Comparison of ENCODE assay signal across 1 fruit fly cellular context in the genomic region with DNA sequence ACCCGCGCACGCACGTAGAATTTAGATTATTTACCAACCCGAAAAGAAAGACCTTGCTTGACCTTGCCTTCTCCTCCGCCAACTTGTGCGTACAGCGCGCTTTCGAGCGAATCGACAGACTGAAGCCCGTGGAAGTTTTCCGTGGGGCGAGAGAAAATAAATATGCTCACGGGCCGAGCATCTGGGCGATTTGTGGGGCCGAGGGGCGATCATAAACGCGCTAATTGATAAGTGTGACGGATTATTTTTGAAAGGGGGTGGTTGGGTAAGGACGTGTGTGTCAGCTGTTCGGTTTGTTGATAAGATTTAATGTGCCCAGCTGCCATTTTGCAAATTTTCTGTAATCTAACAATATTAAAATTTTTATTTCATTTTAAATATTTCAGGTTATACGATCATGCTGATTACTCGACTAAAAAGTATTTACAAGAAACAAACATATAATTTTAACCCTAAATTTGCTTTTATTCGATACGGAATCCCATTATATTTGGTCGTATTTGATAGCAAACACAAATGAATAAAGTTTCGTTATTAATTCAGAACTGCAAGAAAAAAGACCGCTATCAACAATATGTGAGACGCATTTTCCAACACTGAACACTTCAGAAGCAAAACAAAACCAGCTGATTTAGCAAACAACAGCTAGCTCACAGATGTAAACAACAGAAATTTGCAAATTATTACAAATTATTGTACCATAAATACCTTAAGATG.
TF ChIP-seq lines count a peak whose summit lies in the region.

A gene (minus strand): TSS at position 386 of the 717 bp plus-strand sequence.
A gene (plus strand): TSS at position 648 of the 717 bp plus-strand sequence.

TF ChIP-seq in whole organism, embryonic, 481 proteins besides CTCF, POLR2A, EP300 and RAD21 (continued from another document):
- TF ChIP-seq HLH4C (GFP tag; IDR thresholded peaks at IDR 0.05; lab: Robert Waterston, UW; ENCODE audit: partially characterized antibody) (no peak), CG16779 (GFP tag; IDR thresholded peaks at IDR 0.05; lab: Robert Waterston, UW) (no peak; the same call in 1 of the 2 replicates), CG30020 (tag; optimal IDR thresholded peaks at IDR 0.05; lab: Kevin White, UChicago) (peak; percentile 60), ato (GFP tag; IDR thresholded peaks at IDR 0.05; lab: Robert Waterston, UW; ENCODE audit: partially characterized antibody) (no peak), ro (GFP tag; IDR thresholded peaks at IDR 0.05; lab: Robert Waterston, UW) (no peak), CG18476 (GFP tag; optimal IDR thresholded peaks at IDR 0.05; lab: Kevin White, UChicago) (peak; percentile 62), CG15011 (GFP tag; optimal IDR thresholded peaks at IDR 0.05; lab: Kevin White, UChicago) (peak; percentile 2), CG8089 (GFP tag; optimal IDR thresholded peaks at IDR 0.05; lab: Kevin White, UChicago) (no peak), danr (GFP tag; IDR thresholded peaks at IDR 0.05; lab: Robert Waterston, UW) (0 out of 2 replicates have a peak, but pooled peaks have one; percentile 20), CG4282 (GFP tag; optimal IDR thresholded peaks at IDR 0.05; lab: Kevin White, UChicago) (no peak), CG3281 (GFP tag; optimal IDR thresholded peaks at IDR 0.05; lab: Kevin White, UChicago) (peak; percentile 57), CG42726 (GFP tag; IDR thresholded peaks at IDR 0.05; lab: Robert Waterston, UW; ENCODE audit: partially characterized antibody) (no peak), disco-r (GFP tag; optimal IDR thresholded peaks at IDR 0.05; lab: Kevin White, UChicago) (peak; percentile 34), CG10959 (GFP tag; IDR thresholded peaks at IDR 0.05; lab: Robert Waterston, UW) (no peak), pzg (GFP tag; optimal IDR thresholded peaks at IDR 0.05; lab: Kevin White, UChicago) (peak; percentile 52), CG1792 (GFP tag; optimal IDR thresholded peaks at IDR 0.05; lab: Kevin White, UChicago) (peak; percentile 5), CG13775 (GFP tag; optimal IDR thresholded peaks at IDR 0.05; lab: Kevin White, UChicago) (peak; percentile 63), gce (GFP tag; IDR thresholded peaks at IDR 0.05; lab: Robert Waterston, UW) (no peak), CG9932 (GFP tag; IDR thresholded peaks at IDR 0.05; lab: Robert Waterston, UW) (peak; percentile 67), gcm2 (GFP tag; optimal IDR thresholded peaks at IDR 0.05; lab: Kevin White, UChicago) (no peak), Bdp1 (GFP tag; optimal IDR thresholded peaks at IDR 0.05; lab: Kevin White, UChicago) (peak; percentile 46), D19A (tag; optimal IDR thresholded peaks at IDR 0.05; lab: Kevin White, UChicago) (peak; percentile 57), CG1832 (GFP tag; optimal IDR thresholded peaks at IDR 0.05; lab: Kevin White, UChicago) (no peak), Ptx1 (GFP tag; IDR thresholded peaks at IDR 0.05; lab: Robert Waterston, UW) (peak; percentile 60), Gug (GFP tag; IDR thresholded peaks at IDR 0.05; lab: Robert Waterston, UW) (no peak), CG6689 (GFP tag; IDR thresholded peaks at IDR 0.05; lab: Robert Waterston, UW) (no peak; the same call in 1 of the 2 replicates), MESR4 (GFP tag; optimal IDR thresholded peaks at IDR 0.05; lab: Kevin White, UChicago) (peak; percentile 54), kni (GFP tag; optimal IDR thresholded peaks at IDR 0.05; lab: Kevin White, UChicago) (no peak), Fer1 (GFP tag; optimal IDR thresholded peaks at IDR 0.05; lab: Kevin White, UChicago) (peak; percentile 64), E2f2 (GFP tag; IDR thresholded peaks at IDR 0.05; lab: Robert Waterston, UW) (0 out of 2 replicates have a peak, but pooled peaks have one; percentile 28), Vsx1 (GFP tag; optimal IDR thresholded peaks at IDR 0.05; lab: Kevin White, UChicago) (peak; percentile 72), Tbp (GFP tag; optimal IDR thresholded peaks at IDR 0.05; lab: Kevin White, UChicago) (no peak), Doc3 (GFP tag; IDR thresholded peaks at IDR 0.05; lab: Robert Waterston, UW; ENCODE audit: partially characterized antibody) (no peak), vfl (GFP tag; optimal IDR thresholded peaks at IDR 0.05; lab: Kevin White, UChicago) (no peak), Hmx (GFP tag; optimal IDR thresholded peaks at IDR 0.05; lab: Kevin White, UChicago) (peak; percentile 61), CG13624 (GFP tag; optimal IDR thresholded peaks at IDR 0.05; lab: Kevin White, UChicago) (no peak), CG15514 (GFP tag; optimal IDR thresholded peaks at IDR 0.05; lab: Kevin White, UChicago) (peak; percentile 65), Rx (GFP tag; IDR thresholded peaks at IDR 0.05; lab: Robert Waterston, UW) (no peak), Hey (tag; optimal IDR thresholded peaks at IDR 0.05; lab: Kevin White, UChicago) (peak; percentile 46), Oli (tag; optimal IDR thresholded peaks at IDR 0.05; lab: Kevin White, UChicago) (peak; percentile 53), CG6175 (GFP tag; IDR thresholded peaks at IDR 0.05; lab: Robert Waterston, UW) (no peak), row (GFP tag; IDR thresholded peaks at IDR 0.05; lab: Robert Waterston, UW) (peak; percentile 77), corto (GFP tag; optimal IDR thresholded peaks at IDR 0.05; lab: Kevin White, UChicago) (no peak), CG34376 (GFP tag; optimal IDR thresholded peaks at IDR 0.05; lab: Kevin White, UChicago) (peak; percentile 91), bsh (GFP tag; optimal IDR thresholded peaks at IDR 0.05; lab: Kevin White, UChicago) (peak in 1 of 2 experiments; percentile 41), CG2129 (GFP tag; IDR thresholded peaks at IDR 0.05; lab: Robert Waterston, UW; ENCODE audit: partially characterized antibody) (no peak), CG17328 (GFP tag; IDR thresholded peaks at IDR 0.05; lab: Robert Waterston, UW) (no peak), Atf-2 (GFP tag; optimal IDR thresholded peaks at IDR 0.05; lab: Kevin White, UChicago) (no peak), tna (GFP tag; IDR thresholded peaks at IDR 0.05; lab: Robert Waterston, UW; ENCODE audit: partially characterized antibody) (no peak), CG8944 (GFP tag; optimal IDR thresholded peaks at IDR 0.05; lab: Kevin White, UChicago) (peak; percentile 5), CG13894 (tag; optimal IDR thresholded peaks at IDR 0.05; lab: Kevin White, UChicago) (peak; percentile 67), trem (tag; optimal IDR thresholded peaks at IDR 0.05; lab: Kevin White, UChicago) (peak; percentile 80), wek (GFP tag; optimal IDR thresholded peaks at IDR 0.05; lab: Kevin White, UChicago) (peak; percentile 3), CG13123 (GFP tag; optimal IDR thresholded peaks at IDR 0.05; lab: Kevin White, UChicago) (peak; percentile 21), CG1603 (tag; optimal IDR thresholded peaks at IDR 0.05; lab: Kevin White, UChicago) (peak; percentile 42), trh (GFP tag; optimal IDR thresholded peaks at IDR 0.05; lab: Kevin White, UChicago) (no peak), Abd-B (GFP tag; optimal IDR thresholded peaks at IDR 0.05; lab: Kevin White, UChicago) (peak; percentile 67), CG11696 (GFP tag; IDR thresholded peaks at IDR 0.05; lab: Robert Waterston, UW) (no peak), pb (GFP tag; optimal IDR thresholded peaks at IDR 0.05; lab: Kevin White, UChicago) (no peak), usp (GFP tag; optimal IDR thresholded peaks at IDR 0.05; lab: Kevin White, UChicago) (no peak), BtbVII (GFP tag; optimal IDR thresholded peaks at IDR 0.05; lab: Kevin White, UChicago) (peak; percentile 67), CG2678 (tag; optimal IDR thresholded peaks at IDR 0.05; lab: Kevin White, UChicago) (peak; percentile 75), CG10654 (GFP tag; optimal IDR thresholded peaks at IDR 0.05; lab: Kevin White, UChicago) (peak; percentile 47), ab (GFP tag; optimal IDR thresholded peaks at IDR 0.05; lab: Kevin White, UChicago) (no peak), CG15073 (GFP tag; optimal IDR thresholded peaks at IDR 0.05; lab: Kevin White, UChicago) (no peak), CG8765 (GFP tag; IDR thresholded peaks at IDR 0.05; lab: Robert Waterston, UW) (no peak), CG11247 (GFP tag; IDR thresholded peaks at IDR 0.05; lab: Robert Waterston, UW) (peak; percentile 26; the same call in 1 of the 2 replicates), wor (GFP tag; IDR thresholded peaks at IDR 0.05; lab: Robert Waterston, UW) (no peak), amos (GFP tag; IDR thresholded peaks at IDR 0.05; lab: Robert Waterston, UW; ENCODE audit: partially characterized antibody) (peak; percentile 37; the same call in 1 of the 2 replicates)
